Fruit fly (Drosophila melanogaster) whole organism, wandering third instar larva: ENCODE data around the gene CG15431.

Experiments used
- Hr83 ChIP-seq: fragments of 200-300 bp; sonication (Bioruptor generic); optimal IDR thresholded peaks from 2 replicates; lab custom pipeline; 2016; ENCODE audit warnings: missing biosample characterization, mild to moderate bottlenecking, missing genetic modification characterization, moderate library complexity; ENCODE audit not compliant: poor library complexity, severe bottlenecking
- Myc ChIP-seq: fragments of >200 bp; optimal IDR thresholded peaks from 2 replicates; lab custom pipeline; 2017
- OdsH ChIP-seq: fragments of 200-800 bp; sonication (Bioruptor generic); optimal IDR thresholded peaks from 2 replicates; lab custom pipeline; 2016; ENCODE audit warnings: missing biosample characterization, mild to moderate bottlenecking, missing genetic modification characterization
- Rel ChIP-seq, 2 experiments: fragments of 200-800 bp; sonication (Bioruptor generic) in 1 of 2; optimal IDR thresholded peaks; 2 replicates in 1 of 2; 3 replicates in 1 of 2; lab custom pipeline; 2016 to 2019; ENCODE audit warnings: mild to moderate bottlenecking in 2 of 2, missing biosample characterization in 2 of 2, missing genetic modification characterization in 2 of 2, moderate library complexity in 1 of 2
- br ChIP-seq: fragments of 200-800 bp; sonication (Bioruptor generic); optimal IDR thresholded peaks from 2 replicates; lab custom pipeline; 2016; ENCODE audit warnings: missing biosample characterization, missing genetic modification characterization
- dmrt93B ChIP-seq: fragments of 200-800 bp; sonication (Bioruptor generic); optimal IDR thresholded peaks from 2 replicates; lab custom pipeline; 2018; ENCODE audit warnings: missing biosample characterization, mild to moderate bottlenecking, missing genetic modification characterization
- fru ChIP-seq: fragments of 200-800 bp; sonication (Bioruptor generic); optimal IDR thresholded peaks from 3 replicates; lab custom pipeline; 2016; ENCODE audit warnings: missing biosample characterization, mild to moderate bottlenecking, missing genetic modification characterization
- pan ChIP-seq: fragments of >200 bp; optimal IDR thresholded peaks from 2 replicates; lab custom pipeline; 2017
- psq ChIP-seq: fragments of 200-800 bp; sonication (Bioruptor generic); optimal IDR thresholded peaks from 3 replicates; lab custom pipeline; 2017; ENCODE audit warnings: missing biosample characterization, mild to moderate bottlenecking, missing genetic modification characterization, moderate library complexity
- usp ChIP-seq: fragments of >200 bp; optimal IDR thresholded peaks from 2 replicates; lab custom pipeline; 2017; ENCODE audit warnings: missing biosample characterization, missing genetic modification characterization

dm6 chr2L:4370592-4370991 lies 70.5 kb downstream of the CG15431 start:
- TF ChIP-seq pan (lab: Kevin White, UChicago), result no peak
- TF ChIP-seq br (GFP tag; lab: Kevin White, UChicago), result no peak
- no peak for TF ChIP-seq usp (GFP tag; lab: Kevin White, UChicago)
- no peak for TF ChIP-seq dmrt93B (GFP tag; lab: Kevin White, UChicago)
- TF ChIP-seq Hr83, result no peak
- no peak for TF ChIP-seq Myc (lab: Kevin White, UChicago)
- no peak for TF ChIP-seq psq (GFP tag; lab: Kevin White, UChicago)
- TF ChIP-seq fru (GFP tag; lab: Kevin White, UChicago), result no peak
- no peak for TF ChIP-seq Rel (GFP tag; optimal IDR thresholded peaks at IDR 0.05; lab: Kevin White, UChicago)
- TF ChIP-seq Rel (tag; optimal IDR thresholded peaks at IDR 0.05; lab: Kevin White, UChicago), result no peak
- no peak for TF ChIP-seq OdsH (GFP tag; lab: Kevin White, UChicago)
